Worm (Caenorhabditis elegans) whole organism, young adult: ENCODE data around the gene Y50D4A.1.
A peak's percentile ranks its signal among the peaks of the same experiment; 100 is the strongest.

Experiments
- B0035.1 ChIP-seq: sonication (generic microtip); optimal IDR thresholded peaks from 2 replicates; lab custom pipeline; 2016; ENCODE audit warnings: missing genetic modification characterization, mild to moderate bottlenecking, missing compliant biosample characterization, missing genotype, missing genetic modification reagents
- B0336.3 ChIP-seq: fragments of 200-800 bp; sonication (Bioruptor generic); IDR thresholded peaks from 2 replicates; pipeline ENCODE4 v1.3.6; 2022; ENCODE audit warnings: missing genetic modification characterization, missing compliant biosample characterization
- C17E4.6 ChIP-seq: fragments of 200-800 bp; sonication (Bioruptor generic); IDR thresholded peaks from 2 replicates; pipeline ENCODE4 v1.3.6; 2022; ENCODE audit warnings: missing genetic modification reagents, missing genetic modification characterization, missing compliant biosample characterization
- D2030.7 ChIP-seq: fragments of 200-800 bp; sonication (Bioruptor generic); IDR thresholded peaks from 2 replicates; pipeline ENCODE4 v1.3.6; 2022; ENCODE audit warnings: missing genetic modification reagents, missing genetic modification characterization, missing compliant biosample characterization
- athp-1 ChIP-seq: sonication (generic microtip); optimal IDR thresholded peaks from 2 replicates; lab custom pipeline; 2017; ENCODE audit warnings: mild to moderate bottlenecking, missing genetic modification characterization, missing compliant biosample characterization
- attf-3 ChIP-seq: fragments of 200-800 bp; sonication (Bioruptor generic); conservative IDR thresholded peaks from 2 replicates; pipeline ENCODE4 v1.3.6; 2022; ENCODE audit warnings: missing genetic modification reagents, missing genetic modification characterization, missing compliant biosample characterization
- attf-5 ChIP-seq: fragments of 200-800 bp; sonication (Bioruptor generic); optimal IDR thresholded peaks from 2 replicates; lab custom pipeline; 2018; ENCODE audit warnings: mild to moderate bottlenecking, missing genetic modification characterization, missing compliant biosample characterization
- dpl-1 ChIP-seq: fragments of 150-350 bp; optimal IDR thresholded peaks from 2 replicates; lab custom pipeline; 2014; ENCODE audit warnings: missing biosample characterization, missing genetic modification reagents, missing genetic modification characterization
- efl-1 ChIP-seq: fragments of 150-350 bp; optimal IDR thresholded peaks from 2 replicates; lab custom pipeline; 2014; ENCODE audit warnings: missing biosample characterization, missing genetic modification reagents, missing genetic modification characterization
- egrh-3 ChIP-seq: fragments of 200-800 bp; sonication (Bioruptor generic); IDR thresholded peaks from 2 replicates; pipeline ENCODE4 v1.3.6; 2022; ENCODE audit warnings: missing genetic modification reagents, missing genetic modification characterization, missing compliant biosample characterization
- hmg-1.2 ChIP-seq: fragments of 200-800 bp; sonication (Bioruptor generic); IDR thresholded peaks from 2 replicates; pipeline ENCODE4 v1.3.6; 2022; ENCODE audit warnings: missing genetic modification reagents, missing genetic modification characterization, missing compliant biosample characterization
- hrde-1 ChIP-seq: sonication (generic microtip); optimal IDR thresholded peaks from 2 replicates; lab custom pipeline; 2016; ENCODE audit warnings: missing genetic modification characterization, mild to moderate bottlenecking, missing compliant biosample characterization, moderate library complexity, missing genotype, missing genetic modification reagents, borderline replicate concordance
- lin-26 ChIP-seq: fragments of 200-800 bp; sonication (Bioruptor generic); IDR thresholded peaks from 2 replicates; pipeline ENCODE4 v1.3.6; 2022; ENCODE audit warnings: missing genetic modification reagents, missing genetic modification characterization, missing compliant biosample characterization
- lin-35 ChIP-seq, 3 experiments: fragments of 150-350 bp in 2 of 3; sonication (generic microtip) in 1 of 3; optimal IDR thresholded peaks; 2 replicates each; lab custom pipeline; 2014 to 2018; ENCODE audit warnings: missing biosample characterization in 3 of 3, missing genetic modification characterization in 3 of 3, missing genetic modification reagents in 3 of 3
- lin-54 ChIP-seq: fragments of 200-800 bp; sonication (Bioruptor generic); optimal IDR thresholded peaks from 2 replicates; lab custom pipeline; 2018; ENCODE audit warnings: mild to moderate bottlenecking, missing genetic modification characterization, missing compliant biosample characterization
- lir-1 ChIP-seq: fragments of 200-800 bp; sonication (Bioruptor generic); conservative IDR thresholded peaks from 2 replicates; pipeline ENCODE4 v1.3.6; 2022; ENCODE audit warnings: missing genetic modification reagents, missing genetic modification characterization, missing compliant biosample characterization
- madf-3 ChIP-seq: fragments of 200-800 bp; sonication (Bioruptor generic); IDR thresholded peaks from 2 replicates; pipeline ENCODE4 v1.3.6; 2022; ENCODE audit warnings: missing genetic modification reagents, missing genetic modification characterization, missing compliant biosample characterization
- madf-6 ChIP-seq: fragments of 200-800 bp; sonication (Bioruptor generic); IDR thresholded peaks from 2 replicates; pipeline ENCODE4 v1.3.6; 2022; ENCODE audit warnings: missing genetic modification reagents, missing genetic modification characterization, missing compliant biosample characterization
- madf-8 ChIP-seq: fragments of 200-800 bp; sonication (Bioruptor generic); conservative IDR thresholded peaks from 2 replicates; pipeline ENCODE4 v1.3.6; 2022; ENCODE audit warnings: missing genetic modification reagents, missing genetic modification characterization, missing compliant biosample characterization
- mcd-1 ChIP-seq: fragments of 200-800 bp; sonication (Bioruptor generic); IDR thresholded peaks from 2 replicates; pipeline ENCODE4 v1.3.6; 2022; ENCODE audit warnings: missing genetic modification reagents, missing genetic modification characterization, missing compliant biosample characterization
- nfya-1 ChIP-seq: sonication (generic microtip); optimal IDR thresholded peaks from 2 replicates; lab custom pipeline; 2017; ENCODE audit warnings: antibody characterized with exemption, missing compliant biosample characterization, missing genetic modification characterization, borderline replicate concordance; ENCODE audit not compliant: insufficient read depth
- nfyb-1 ChIP-seq: fragments of 200-800 bp; sonication (Bioruptor generic); IDR thresholded peaks from 2 replicates; pipeline ENCODE4 v1.3.6; 2022; ENCODE audit warnings: missing genetic modification reagents, missing genetic modification characterization, missing compliant biosample characterization
- snpc-4 ChIP-seq, 5 experiments: fragments of 150-350 bp in 1 of 5; sonication (generic microtip) in 4 of 5; optimal IDR thresholded peaks; 2 replicates each; lab custom pipeline; 2014 to 2018; ENCODE audit warnings: missing genetic modification characterization in 5 of 5, missing biosample characterization in 3 of 5, antibody characterized with exemption in 2 of 5, mild to moderate bottlenecking in 2 of 5, missing compliant biosample characterization in 2 of 5, missing genotype in 2 of 5, moderate library complexity in 2 of 5, missing genetic modification reagents in 1 of 5
- unc-130 ChIP-seq: sonication (generic microtip); optimal IDR thresholded peaks from 2 replicates; lab custom pipeline; 2016; ENCODE audit warnings: missing genetic modification reagents, missing genetic modification characterization, missing compliant biosample characterization
- xnd-1 ChIP-seq: sonication (generic microtip); optimal IDR thresholded peaks from 2 replicates; lab custom pipeline; 2016; ENCODE audit warnings: missing genotype, missing genetic modification reagents, missing genetic modification characterization, missing compliant biosample characterization
- zfh-2 ChIP-seq: fragments of 200-800 bp; sonication (Bioruptor generic); conservative IDR thresholded peaks from 2 replicates; pipeline ENCODE4 v1.3.6; 2022; ENCODE audit warnings: missing genetic modification reagents, missing genetic modification characterization, missing compliant biosample characterization
- ztf-25 ChIP-seq: fragments of 200-800 bp; sonication (Bioruptor generic); IDR thresholded peaks from 2 replicates; pipeline ENCODE4 v1.3.6; 2022; ENCODE audit warnings: missing genetic modification reagents, missing genetic modification characterization, missing compliant biosample characterization
- ztf-3 ChIP-seq: fragments of 200-800 bp; sonication (Bioruptor generic); optimal IDR thresholded peaks from 2 replicates; lab custom pipeline; 2018; ENCODE audit warnings: mild to moderate bottlenecking, missing genetic modification characterization, missing compliant biosample characterization
- ztf-6 ChIP-seq: fragments of 200-800 bp; sonication (Bioruptor generic); IDR thresholded peaks from 2 replicates; pipeline ENCODE4 v1.3.6; 2022; ENCODE audit warnings: missing genetic modification reagents, missing genetic modification characterization, missing compliant biosample characterization

The Y50D4A.1 gene

ce11 chrV:1197064-1197724 is 10.5 kb upstream of the Y50D4A.1 start (continued):
- peak in 2 of 3 experiments; percentile 12 to 81 for TF ChIP-seq lin-35 (GFP tag; optimal IDR thresholded peaks at IDR 0.05; lab: Kevin White, UChicago)
- 0 out of 2 replicates have a peak, but pooled peaks have one; percentile 42 for TF ChIP-seq lir-1
- TF ChIP-seq zfh-2 (GFP tag; lab: Robert Waterston, UW), result peak; percentile 48; the same call in 1 of the 2 replicates
- peak; percentile 27; the same call in 1 of the 2 replicates for TF ChIP-seq lin-26
- TF ChIP-seq D2030.7, result peak; percentile 91
- TF ChIP-seq ztf-6, result peak; percentile 62; the same call in 1 of the 2 replicates
- peak; percentile 51 for TF ChIP-seq dpl-1 (GFP tag; lab: Kevin White, UChicago)
- TF ChIP-seq madf-6 (GFP tag; lab: Robert Waterston, UW), result peak; percentile 45
- peak; percentile 39; the same call in 1 of the 2 replicates for TF ChIP-seq C17E4.6 (GFP tag; lab: Robert Waterston, UW)
- peak; percentile 52 for TF ChIP-seq unc-130 (GFP tag; lab: Kevin White, UChicago)

- TF ChIP-seq snpc-4 (GFP tag; optimal IDR thresholded peaks at IDR 0.05; lab: Kevin White, UChicago) (no peak), snpc-4 (tag; optimal IDR thresholded peaks at IDR 0.05; lab: Kevin White, UChicago) (peak in 2 of 4 experiments; percentile 31 to 54), madf-3 (no peak), ztf-3 (GFP tag; lab: Kevin White, UChicago) (no peak), hmg-1.2 (GFP tag; lab: Robert Waterston, UW) (peak; percentile 36), zfh-2 (GFP tag; lab: Robert Waterston, UW) (peak; percentile 93), egrh-3 (GFP tag; lab: Robert Waterston, UW) (peak; percentile 95)
These were observed 8.3 kb upstream of the Y50D4A.1 start, which contains the start of gene Y50D4A.6 for ce11 chrV:1199219-1199889. Y50D4A.6 (minus strand) TSS chrV:1199269.

- TF ChIP-seq hmg-1.2 (GFP tag; lab: Robert Waterston, UW) (peak; percentile 83), nfya-1 (tag; lab: Kevin White, UChicago) (no peak)
These were observed 6.0 kb upstream of the Y50D4A.1 start for ce11 chrV:1201717-1202116.

- no peak for TF ChIP-seq nfyb-1 (GFP tag; lab: Robert Waterston, UW)
- TF ChIP-seq athp-1, result no peak
- TF ChIP-seq attf-3 (GFP tag; lab: Robert Waterston, UW), result peak; percentile 71
- TF ChIP-seq madf-3, result no peak
- TF ChIP-seq B0035.1, result no peak
- TF ChIP-seq ztf-25 (GFP tag; lab: Robert Waterston, UW), result no peak
- no peak for TF ChIP-seq hrde-1 (tag; lab: Kevin White, UChicago)
- TF ChIP-seq madf-8 (GFP tag; lab: Robert Waterston, UW), result no peak; the same call in none of the 2 replicates
- TF ChIP-seq B0336.3 (GFP tag; lab: Robert Waterston, UW), result no peak
- TF ChIP-seq mcd-1 (GFP tag; lab: Robert Waterston, UW), result peak; percentile 57
- TF ChIP-seq efl-1 (GFP tag; lab: Kevin White, UChicago), result peak; percentile 28
- TF ChIP-seq xnd-1 (tag; lab: Kevin White, UChicago), result peak; percentile 4
- TF ChIP-seq madf-6 (GFP tag; lab: Robert Waterston, UW), result peak; percentile 58; the same call in 1 of the 2 replicates
- TF ChIP-seq attf-5 (GFP tag; lab: Kevin White, UChicago), result peak; percentile 4
- TF ChIP-seq lin-54 (GFP tag; lab: Kevin White, UChicago), result peak; percentile 38
These were observed 718 bp upstream of the Y50D4A.1 start, which contains the start of gene Y50D4A.5 for ce11 chrV:1206971-1207370. Y50D4A.5 (plus strand) TSS chrV:1207307.
